Fruit fly (Drosophila melanogaster): ENCODE measurements around the gene Rab11.

The Rab11 gene

DNA sequence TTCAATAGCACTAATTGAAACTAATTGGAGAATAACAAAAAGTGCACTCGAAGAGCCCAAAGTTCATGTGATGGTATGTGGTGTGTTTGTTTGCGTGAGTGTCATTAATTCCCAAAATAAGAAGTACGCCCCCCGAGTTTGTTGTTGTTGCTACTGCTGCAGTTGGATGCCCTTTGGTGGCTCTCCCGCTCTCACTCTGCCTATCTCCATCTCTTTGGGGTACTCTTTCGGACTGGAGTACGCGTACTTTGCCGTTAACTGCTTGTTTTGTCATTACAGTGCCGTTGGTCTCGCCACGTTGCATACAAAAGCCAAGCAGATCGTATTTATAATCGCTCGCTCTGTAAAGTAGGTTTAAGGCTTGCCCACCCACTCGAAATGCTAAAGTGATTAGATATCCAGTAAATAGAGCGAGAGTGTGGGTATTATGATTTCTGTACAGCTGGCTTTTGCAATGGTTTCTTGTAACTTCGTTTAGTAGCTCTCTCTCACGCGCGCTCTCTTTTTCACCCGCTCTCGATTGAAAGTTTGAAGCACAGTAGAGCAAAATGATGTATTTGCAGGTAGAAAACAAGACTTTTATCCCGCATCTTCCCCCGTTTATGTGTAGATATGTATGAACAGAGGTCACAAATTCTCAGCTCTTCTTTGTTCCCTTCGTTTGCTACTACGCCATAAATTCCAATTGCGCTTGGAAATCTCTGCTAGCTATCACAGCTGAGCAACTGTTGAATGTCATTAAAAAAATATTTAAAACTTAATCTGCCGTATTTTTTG, 944 bp downstream of the Rab11 start:
- peak; percentile 14 for TF ChIP-seq noc (tag; optimal IDR thresholded peaks at IDR 0.05)

DNA sequence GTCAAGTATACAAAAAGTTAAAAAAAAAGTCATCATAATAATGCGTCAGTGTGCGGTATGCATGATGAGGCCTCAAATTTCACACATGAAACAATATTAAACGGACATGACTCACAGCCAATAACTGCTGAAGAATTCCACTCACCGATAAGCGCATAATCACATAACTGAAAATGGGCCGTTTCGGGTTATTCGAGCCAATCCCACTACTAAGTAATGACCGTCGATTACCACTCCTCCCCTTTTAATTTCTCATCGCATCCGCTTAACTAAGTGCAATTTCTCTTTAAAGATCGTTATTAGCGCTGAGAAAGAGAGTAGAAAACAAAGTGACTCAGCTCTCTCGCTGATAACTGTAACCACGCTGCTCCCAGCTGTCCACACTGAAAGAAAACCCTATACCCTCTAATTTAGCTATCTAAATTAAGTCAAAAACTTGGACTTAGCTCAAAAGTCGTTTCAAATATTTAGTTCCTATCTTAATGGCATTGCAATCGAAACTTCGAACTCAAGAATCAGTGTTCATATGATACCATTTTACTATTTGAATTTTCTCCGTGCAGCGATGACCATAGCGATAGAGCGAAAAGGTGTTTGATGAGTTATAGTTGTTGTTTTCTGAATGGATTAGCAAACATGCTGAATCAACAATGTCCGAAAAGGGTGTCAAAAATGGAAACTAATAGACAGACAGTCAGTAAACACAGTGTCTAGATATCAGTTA, 1.7 kb downstream of the Rab11 start:
- TF ChIP-seq noc (tag; optimal IDR thresholded peaks at IDR 0.05) = peak; percentile 82

DNA sequence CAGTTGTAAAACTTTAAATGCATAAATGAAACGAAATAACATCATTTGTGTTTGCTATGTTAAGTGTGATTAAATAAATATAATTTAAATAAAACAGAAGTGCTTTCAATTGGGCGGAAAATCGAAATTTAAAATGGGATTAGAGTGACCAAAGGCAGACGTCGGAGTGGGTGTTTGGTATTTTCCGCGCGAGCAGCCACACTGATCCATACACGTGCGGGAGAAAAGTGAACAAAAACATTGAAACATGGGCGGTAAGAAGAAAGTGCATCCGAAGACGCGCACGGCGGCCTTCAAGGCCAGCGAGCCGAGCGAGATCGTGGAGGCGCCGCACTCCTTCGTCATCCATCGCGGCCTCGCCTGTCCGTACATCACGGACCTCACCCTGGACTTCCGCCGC, 4.8 kb downstream of the Rab11 start, which contains the start of gene ppan:
ppan (plus strand) TSS at position 198 of the 400 bp plus-strand sequence.
- no peak for TF ChIP-seq noc (tag; optimal IDR thresholded peaks at IDR 0.05)

DNA sequence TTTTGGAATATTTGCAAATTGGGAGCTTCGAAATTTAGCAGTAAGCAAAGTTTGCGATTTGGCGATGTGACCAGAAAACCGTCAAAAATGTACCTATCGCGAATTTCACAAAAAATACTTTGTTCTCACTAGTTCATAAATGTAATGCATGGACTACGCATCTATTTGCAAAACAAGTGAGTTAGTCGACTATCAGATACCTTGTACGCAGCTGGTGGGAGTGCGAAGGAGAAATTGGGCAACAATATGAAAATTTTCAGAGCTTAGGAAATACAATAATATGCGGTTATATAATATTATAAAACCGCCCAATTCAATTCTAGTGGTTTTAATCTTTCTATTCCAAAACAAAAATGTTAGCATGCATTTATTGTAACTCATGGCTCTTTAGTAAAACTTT, 7.6 kb downstream of the Rab11 start, which contains the start of gene Bdbt:
Bdbt (minus strand) TSS at position 73 of the 400 bp plus-strand sequence.
- TF ChIP-seq noc (tag; optimal IDR thresholded peaks at IDR 0.05) = no peak

DNA sequence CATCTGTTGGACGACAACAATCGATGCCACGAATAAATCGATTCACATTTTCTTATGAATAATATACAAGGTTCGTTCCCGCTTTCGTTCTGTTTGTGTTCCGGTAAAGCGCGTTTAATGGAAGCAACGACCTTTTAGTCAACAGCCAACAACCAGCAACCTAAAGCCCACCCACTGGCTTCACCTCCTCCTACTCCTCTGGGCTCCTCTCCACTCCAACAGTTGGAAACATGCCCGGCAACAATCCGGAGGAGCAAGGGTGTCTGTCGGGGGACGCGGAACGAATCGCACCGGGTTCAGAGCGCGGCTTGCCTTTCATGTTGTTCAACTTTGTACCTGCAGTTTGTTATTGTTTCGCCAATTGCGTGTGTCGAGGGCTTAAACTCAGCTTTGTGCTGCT, 13.0 kb downstream of the Rab11 start:
- TF ChIP-seq noc (tag; optimal IDR thresholded peaks at IDR 0.05) = no peak

DNA sequence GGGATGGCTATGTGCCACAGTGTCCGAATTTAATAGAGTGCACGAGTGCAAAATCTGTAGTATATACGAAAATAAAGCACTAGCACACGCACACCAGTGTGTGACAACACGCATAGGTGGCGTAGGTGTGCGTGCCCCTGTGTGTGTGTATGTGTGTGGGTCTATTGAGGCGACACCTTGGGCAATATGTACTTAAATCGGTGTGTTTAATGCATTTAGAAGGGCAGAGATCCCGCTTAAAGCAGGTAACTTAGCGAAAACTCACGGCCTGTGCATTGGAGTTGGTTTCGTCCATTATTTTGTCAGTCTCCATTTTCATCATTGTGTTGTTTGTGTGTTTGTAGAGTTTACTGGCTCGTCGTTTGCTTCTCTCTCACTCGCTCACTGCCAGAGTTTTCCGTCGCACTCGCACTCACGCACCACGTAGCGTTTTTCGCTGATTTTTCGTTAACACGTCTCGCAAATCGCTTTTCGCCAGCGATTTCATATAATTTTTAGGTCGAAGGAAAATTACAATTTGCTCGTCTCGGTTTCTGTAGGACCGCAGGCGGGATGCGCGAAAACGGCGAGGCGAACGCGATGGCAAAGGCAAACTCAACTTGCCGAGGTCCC, 15.6 kb downstream of the Rab11 start:
- TF ChIP-seq noc (tag; optimal IDR thresholded peaks at IDR 0.05) = no peak

DNA sequence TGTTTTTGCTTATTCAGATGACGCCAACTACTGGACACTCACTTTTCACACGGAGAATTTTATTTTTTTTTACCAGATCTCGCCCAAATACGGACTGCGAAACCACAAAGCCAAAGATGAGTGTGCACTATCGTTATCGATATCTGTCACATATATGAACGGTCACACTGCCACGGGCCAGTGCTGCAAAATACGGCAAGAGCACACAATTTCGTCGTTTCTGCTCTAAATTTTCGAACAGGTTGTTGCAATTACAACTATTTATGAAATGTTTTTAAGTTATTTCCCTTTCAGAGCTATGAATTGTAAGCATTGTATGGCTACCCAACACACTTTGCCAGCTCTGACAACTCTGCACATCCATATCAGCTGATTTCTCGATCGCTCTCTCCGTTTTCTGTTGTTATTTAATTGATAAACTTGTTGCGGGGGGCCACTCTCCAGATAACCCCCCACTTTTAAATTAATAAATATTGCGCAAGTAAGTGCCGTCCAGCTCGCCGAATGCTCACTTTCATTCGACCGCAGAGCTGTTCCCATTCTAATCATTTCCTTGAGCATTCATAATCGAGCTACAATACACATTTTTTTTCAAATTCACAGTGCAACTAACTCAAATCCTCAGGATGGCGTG, 16.3 kb downstream of the Rab11 start, which contains the start of the genes slmb and CG5793:
slmb (minus strand) TSS at position 134 of the 634 bp plus-strand sequence.
CG5793 (plus strand) TSS at position 222 of the 634 bp plus-strand sequence.
- TF ChIP-seq noc (tag; optimal IDR thresholded peaks at IDR 0.05) = peak; percentile 63

DNA sequence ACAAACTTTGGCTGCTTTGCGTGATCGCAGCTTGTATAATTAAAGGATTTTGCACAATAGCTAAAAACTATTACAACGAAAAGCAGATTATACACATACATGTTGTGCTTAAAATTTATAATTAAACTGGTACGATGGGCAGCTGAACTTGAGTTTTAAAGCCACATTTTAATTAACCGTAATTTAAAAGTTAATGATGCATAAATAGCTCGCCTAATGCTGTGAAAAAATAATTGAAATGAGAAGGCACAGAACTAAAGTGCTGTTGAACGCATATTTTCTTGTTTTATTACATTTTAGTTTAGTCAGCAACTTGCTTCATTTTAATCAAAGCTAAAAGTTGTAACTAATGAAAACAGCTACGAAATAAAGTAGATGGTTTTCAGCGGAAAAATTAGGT, 18.4 kb downstream of the Rab11 start, which contains the start of gene Obp93a:
Obp93a (minus strand) TSS at position 101 of the 400 bp plus-strand sequence.
- no peak for TF ChIP-seq noc (tag; optimal IDR thresholded peaks at IDR 0.05)

DNA sequence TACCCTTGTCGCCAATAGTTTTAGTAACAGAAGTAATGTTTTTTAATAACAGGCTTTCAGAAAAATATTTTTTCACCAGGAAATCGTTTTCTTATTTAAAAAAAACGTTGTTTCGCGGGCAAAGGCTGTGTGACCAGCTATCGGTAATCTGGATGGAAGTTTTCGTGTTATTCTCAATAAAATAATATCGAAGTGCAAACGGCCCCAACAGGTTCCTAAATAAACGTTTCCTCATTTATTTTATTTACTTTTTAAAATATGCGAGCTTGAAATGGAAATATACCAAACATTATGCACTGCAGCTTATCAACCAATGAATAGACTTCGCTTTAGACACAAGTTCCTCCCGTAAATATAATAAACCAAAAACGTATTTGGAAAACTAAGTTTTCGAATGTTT, 18.8 kb downstream of the Rab11 start, which contains the start of gene Ice2:
Ice2 (plus strand) TSS at position 167 of the 400 bp plus-strand sequence.
- TF ChIP-seq noc (tag; optimal IDR thresholded peaks at IDR 0.05) = no peak

DNA sequence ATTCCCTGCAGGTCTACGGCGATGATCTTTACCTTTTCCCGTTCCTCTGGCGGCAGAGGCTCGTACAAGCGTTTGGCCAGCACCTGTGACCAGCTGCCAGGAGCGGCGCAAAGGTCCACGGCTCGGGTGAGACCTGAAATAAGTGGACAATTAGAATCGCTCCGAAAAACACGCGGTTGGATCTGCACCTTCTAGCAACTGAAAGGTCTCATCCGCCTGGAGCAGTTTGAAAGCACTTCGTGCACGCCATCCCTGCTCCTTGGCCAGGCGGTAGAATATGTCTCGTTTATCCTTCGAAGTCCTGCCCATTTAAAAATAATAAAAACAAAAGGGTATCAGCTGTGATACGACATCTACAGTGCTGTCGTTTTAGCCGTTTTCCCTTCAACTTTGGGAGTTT, 22.3 kb downstream of the Rab11 start, which contains the start of gene Trm7-34:
Trm7-34 (minus strand) TSS at position 365 of the 400 bp plus-strand sequence.
- TF ChIP-seq noc (tag; optimal IDR thresholded peaks at IDR 0.05) = no peak

DNA sequence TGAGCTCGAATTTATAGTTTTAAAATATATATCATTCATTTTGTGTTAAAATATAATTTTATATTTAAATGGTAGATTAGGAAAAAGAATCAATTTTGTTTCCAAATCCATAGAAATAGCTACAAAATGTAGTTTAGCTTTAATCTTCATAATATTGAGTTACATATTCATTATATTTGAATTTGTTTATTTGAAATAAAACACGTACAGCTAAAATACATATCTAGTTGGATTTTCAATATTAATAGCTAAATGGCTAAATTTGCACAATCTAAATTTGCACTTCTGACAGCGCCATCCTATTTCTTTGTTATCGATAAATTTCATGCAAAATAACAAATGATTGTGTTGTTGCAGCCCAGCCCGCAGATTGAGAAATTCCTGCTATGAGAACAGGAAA, 22.7 kb downstream of the Rab11 start, which contains the start of gene Usp8:
Usp8 (plus strand) TSS at position 312 of the 400 bp plus-strand sequence.
- no peak for TF ChIP-seq noc (tag; optimal IDR thresholded peaks at IDR 0.05)

DNA sequence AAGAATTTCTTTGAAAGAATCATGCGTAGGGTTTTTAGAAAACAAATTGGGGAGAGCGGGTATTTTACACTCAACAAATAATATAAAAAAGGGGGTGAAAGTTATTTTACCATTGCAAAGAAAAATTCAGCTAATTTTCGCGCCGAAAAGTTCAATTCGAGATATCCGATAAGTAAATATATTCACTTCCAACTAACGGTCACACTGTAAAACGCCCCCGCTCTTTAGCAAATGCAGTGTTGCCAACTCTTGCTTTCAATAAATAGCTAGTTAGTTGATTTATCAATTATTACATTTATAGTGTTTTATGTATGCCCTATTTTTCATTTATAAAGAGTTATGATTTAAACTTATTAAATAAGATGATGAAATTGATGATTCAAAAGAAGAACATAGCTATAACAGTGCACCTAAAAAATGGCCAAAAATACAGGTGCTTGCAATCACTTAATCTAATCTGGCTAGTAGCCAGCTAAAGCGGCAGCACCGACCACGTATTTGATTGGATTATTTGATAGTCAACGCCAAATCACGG, 27.1 kb downstream of the Rab11 start, which contains the start of gene meigo:
meigo (plus strand) TSS at position 51 of the 535 bp plus-strand sequence.
- TF ChIP-seq noc (tag; optimal IDR thresholded peaks at IDR 0.05) = no peak

DNA sequence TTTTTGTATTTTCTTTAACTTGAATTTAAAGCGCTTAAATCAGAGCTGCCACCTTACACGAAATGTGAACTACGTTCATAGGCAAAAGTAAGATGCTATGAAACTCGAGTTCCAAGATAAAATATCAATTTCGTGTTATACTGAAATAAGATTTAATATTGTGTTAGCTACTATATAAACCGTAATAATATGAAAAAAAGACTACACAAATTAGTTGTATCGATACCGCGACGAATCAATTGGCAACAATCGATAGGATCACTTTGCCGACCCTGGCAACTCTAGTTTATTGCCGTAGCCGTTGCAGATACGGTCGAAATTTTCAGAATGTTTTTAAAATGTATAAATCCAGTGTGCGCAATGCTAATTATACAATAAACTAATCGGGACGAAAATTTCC, 29.2 kb downstream of the Rab11 start, which contains the start of gene SNF4Agamma:
SNF4Agamma (plus strand) TSS at position 282 of the 400 bp plus-strand sequence.
- no peak for TF ChIP-seq noc (tag; optimal IDR thresholded peaks at IDR 0.05)

DNA sequence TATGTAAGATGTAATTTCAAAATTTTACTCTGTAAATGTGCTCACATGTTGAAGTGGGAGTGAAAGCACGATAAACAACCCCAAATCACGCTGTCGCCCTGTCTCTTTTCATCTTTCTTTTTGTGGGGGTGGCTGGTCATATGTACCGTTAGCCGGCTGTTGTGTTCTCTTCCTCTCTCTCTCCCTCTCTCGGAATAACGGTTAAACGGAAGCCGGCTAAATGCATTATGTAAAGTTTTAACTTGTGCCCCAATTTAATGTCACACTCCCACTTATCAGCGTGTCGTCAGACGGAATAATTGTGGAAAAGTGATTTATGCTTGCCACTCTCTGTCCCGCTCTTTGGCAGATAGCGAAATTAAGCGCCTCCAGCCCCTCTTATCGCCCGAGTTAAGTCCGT, 30.1 kb downstream of the Rab11 start:
- peak; percentile 71 for TF ChIP-seq noc (tag; optimal IDR thresholded peaks at IDR 0.05)

DNA sequence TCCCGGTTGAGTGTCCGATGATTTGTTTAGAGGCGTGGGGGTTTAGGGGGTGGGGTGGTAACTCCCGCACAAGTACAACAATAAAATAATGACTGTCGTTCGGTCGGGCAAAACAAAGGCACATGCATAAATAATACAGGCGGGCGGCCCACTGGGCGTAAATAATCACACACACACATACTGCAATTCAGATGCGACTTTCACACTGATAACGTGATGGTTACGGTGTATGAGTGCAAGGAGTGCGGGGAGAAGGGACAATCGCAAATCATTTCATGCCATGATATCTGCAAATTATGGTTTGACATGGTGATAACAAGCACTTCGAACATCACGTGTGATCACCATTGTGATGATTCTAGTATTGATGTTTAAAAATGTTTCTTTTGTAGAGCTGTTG, 38.9 kb downstream of the Rab11 start:
- peak; percentile 71 for TF ChIP-seq noc (tag; optimal IDR thresholded peaks at IDR 0.05)
